Worm (Caenorhabditis elegans): ENCODE results near the gene ZC376.8.

DNA sequence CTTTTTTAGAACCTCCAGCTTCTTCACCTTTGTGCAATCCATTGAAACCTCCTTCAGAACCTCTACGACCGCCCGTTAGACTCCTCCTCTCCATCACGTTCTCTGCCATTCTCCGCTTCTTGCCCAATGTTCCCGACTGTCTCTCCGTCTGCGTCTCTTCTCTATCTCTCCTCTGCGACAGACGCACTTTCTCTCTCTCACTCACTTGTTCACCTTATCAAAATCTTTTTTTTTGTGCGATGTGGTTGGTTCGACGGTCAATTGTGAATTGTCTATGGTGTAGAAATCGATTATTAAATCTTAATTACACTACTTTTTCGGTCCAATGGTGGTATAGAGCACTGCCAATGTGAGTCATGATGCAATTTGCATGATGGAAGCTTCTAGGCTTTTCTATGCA is 13.4 kb downstream of the ZC376.8 start, which contains the start of gene atfs-1:
- 0 out of 2 replicates have a peak, but pooled peaks have one; percentile 45 for TF ChIP-seq pha-4 (GFP tag; IDR thresholded peaks at IDR 0.05)
- peak; percentile 57 for TF ChIP-seq pha-4 (tag; optimal IDR thresholded peaks at IDR 0.05)
- peak in 1 of 2 experiments; percentile 75 for TF ChIP-seq unc-62 (GFP tag; optimal IDR thresholded peaks at IDR 0.05 in 1 of 2)
- TF ChIP-seq unc-62 (tag; optimal IDR thresholded peaks at IDR 0.05) = no peak
